Fruit fly (Drosophila melanogaster): ENCODE results near the gene Ent1.

Ent1 gene

DNA sequence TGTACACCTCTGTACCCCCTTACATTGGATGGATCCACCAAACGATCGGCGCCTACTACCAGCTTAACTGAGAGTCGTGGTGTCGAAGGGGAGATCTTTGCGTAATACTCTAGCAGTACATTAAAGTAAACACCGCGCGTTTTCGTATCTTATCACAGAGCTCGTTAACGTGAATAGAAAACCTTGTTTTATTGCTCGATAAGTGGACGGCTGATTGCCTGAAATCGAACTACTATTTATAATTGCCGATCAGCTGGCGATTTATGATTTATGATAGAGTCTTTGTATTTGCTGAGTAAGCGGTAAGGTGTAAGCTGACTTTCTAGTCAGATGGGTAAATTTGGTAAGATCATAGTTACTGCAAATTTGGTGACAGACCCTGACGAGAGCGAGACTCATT, 34.8 kb downstream of the Ent1 start (continued):
- TF ChIP-seq CG8388 (GFP tag; optimal IDR thresholded peaks at IDR 0.05) (no peak), CG33213 (GFP tag; optimal IDR thresholded peaks at IDR 0.05) (no peak), BtbVII (GFP tag; optimal IDR thresholded peaks at IDR 0.05) (no peak), Hey (tag; optimal IDR thresholded peaks at IDR 0.05) (peak; percentile 94), Deaf1 (tag; optimal IDR thresholded peaks at IDR 0.05) (no peak), CG13624 (GFP tag; optimal IDR thresholded peaks at IDR 0.05) (no peak), Asciz (GFP tag; optimal IDR thresholded peaks at IDR 0.05) (no peak), ftz-f1 (GFP tag; optimal IDR thresholded peaks at IDR 0.05) (no peak), hth (optimal IDR thresholded peaks at IDR 0.05) (no peak), CHES-1-like (GFP tag; optimal IDR thresholded peaks at IDR 0.05) (no peak), CG18764 (GFP tag; optimal IDR thresholded peaks at IDR 0.05) (no peak), CG32532 (GFP tag; IDR thresholded peaks at IDR 0.05) (no peak), pan (optimal IDR thresholded peaks at IDR 0.05) (no peak), pan (GFP tag; optimal IDR thresholded peaks at IDR 0.05 in 1 of 2, IDR thresholded peaks at IDR 0.05 in 1 of 2) (no peak), br (optimal IDR thresholded peaks at IDR 0.05) (no peak), CG10147 (GFP tag; optimal IDR thresholded peaks at IDR 0.05) (no peak), NC2β (GFP tag; optimal IDR thresholded peaks at IDR 0.05) (no peak), CG34376 (GFP tag; optimal IDR thresholded peaks at IDR 0.05) (peak; percentile 60), CG8765 (GFP tag; IDR thresholded peaks at IDR 0.05) (no peak), CG14860 (GFP tag; IDR thresholded peaks at IDR 0.05; ENCODE audit: partially characterized antibody) (no peak), H15 (GFP tag; IDR thresholded peaks at IDR 0.05) (no peak), peb (GFP tag; IDR thresholded peaks at IDR 0.05) (no peak), Nf-YC (tag; optimal IDR thresholded peaks at IDR 0.05) (no peak), Eip74EF (GFP tag; optimal IDR thresholded peaks at IDR 0.05) (no peak), Dip2 (GFP tag; IDR thresholded peaks at IDR 0.05) (no peak), HLH54F (GFP tag; optimal IDR thresholded peaks at IDR 0.05) (no peak), CG32772 (GFP tag; IDR thresholded peaks at IDR 0.05) (no peak), crol (GFP tag; IDR thresholded peaks at IDR 0.05) (no peak), CG18599 (GFP tag; optimal IDR thresholded peaks at IDR 0.05) (peak; percentile 39), sob (GFP tag; IDR thresholded peaks at IDR 0.05) (no peak), kay (GFP tag; optimal IDR thresholded peaks at IDR 0.05) (no peak), caup (GFP tag; optimal IDR thresholded peaks at IDR 0.05; ENCODE audit: severe bottlenecking) (peak; percentile 4), B-H2 (GFP tag; optimal IDR thresholded peaks at IDR 0.05) (no peak), Side (GFP tag; optimal IDR thresholded peaks at IDR 0.05) (no peak), gcm (GFP tag; optimal IDR thresholded peaks at IDR 0.05) (no peak), Dfd (GFP tag; optimal IDR thresholded peaks at IDR 0.05) (no peak), Atf6 (GFP tag; IDR thresholded peaks at IDR 0.05) (no peak), Hmr (GFP tag; optimal IDR thresholded peaks at IDR 0.05) (no peak), CG13296 (GFP tag; optimal IDR thresholded peaks at IDR 0.05) (peak; percentile 24), CG7987 (GFP tag; optimal IDR thresholded peaks at IDR 0.05) (no peak), CG2712 (tag; optimal IDR thresholded peaks at IDR 0.05) (no peak), mirr (GFP tag; optimal IDR thresholded peaks at IDR 0.05) (peak; percentile 87), CG1647 (GFP tag; optimal IDR thresholded peaks at IDR 0.05) (no peak), zf30C (GFP tag; optimal IDR thresholded peaks at IDR 0.05) (no peak), CG34422 (GFP tag; IDR thresholded peaks at IDR 0.05) (no peak), bcd (GFP tag; optimal IDR thresholded peaks at IDR 0.05) (no peak), GATAe (GFP tag; conservative IDR thresholded peaks at IDR 0.05) (peak; percentile 55), CG6765 (GFP tag; optimal IDR thresholded peaks at IDR 0.05) (no peak)

Data from whole organism, embryonic.